Worm (Caenorhabditis elegans) whole organism, L4/young adult: Measurements from ENCODE around the gene Y32B12A.5.

Source experiments
- dao-5 ChIP-seq: sonication (generic microtip); optimal IDR thresholded peaks from 2 replicates; lab custom pipeline; 2016; ENCODE audit warnings: missing genotype, missing genetic modification characterization, moderate library complexity, missing compliant biosample characterization
- him-1 ChIP-seq: sonication (generic microtip); optimal IDR thresholded peaks from 2 replicates; lab custom pipeline; 2016; ENCODE audit warnings: missing genotype, missing genetic modification reagents, missing genetic modification characterization, missing compliant biosample characterization

ce11 chrV:16499006-16499405 lies 11.6 kb upstream of the Y32B12A.5 start, which contains the start of gene F36D3.1:
- no peak for TF ChIP-seq dao-5
- TF ChIP-seq him-1 (tag; lab: Kevin White, UChicago), result no peak
